Worm (Caenorhabditis elegans) whole organism, late embryonic: ENCODE results near the gene F42A10.6.
A peak's percentile ranks its signal among the peaks of the same experiment; 100 is the strongest.

Experiments used
- C08G9.2 ChIP-seq: sonication (generic microtip); optimal IDR thresholded peaks from 2 replicates; lab custom pipeline; 2016; ENCODE audit warnings: mild to moderate bottlenecking, missing genetic modification characterization, moderate library complexity, missing compliant biosample characterization
- K02D7.2 ChIP-seq: sonication (generic microtip); optimal IDR thresholded peaks from 2 replicates; lab custom pipeline; 2017; ENCODE audit warnings: mild to moderate bottlenecking, missing genetic modification characterization, missing compliant biosample characterization
- T23F11.4 ChIP-seq: fragments of 200-800 bp; sonication (Bioruptor generic); optimal IDR thresholded peaks from 2 replicates; lab custom pipeline; 2018; ENCODE audit warnings: mild to moderate bottlenecking, missing genetic modification characterization, missing compliant biosample characterization
- Y22D7AL.16 ChIP-seq: sonication (generic microtip); optimal IDR thresholded peaks from 2 replicates; lab custom pipeline; 2016; ENCODE audit warnings: missing genetic modification characterization, missing compliant biosample characterization
- ahr-1 ChIP-seq: sonication (generic microtip); optimal IDR thresholded peaks from 2 replicates; lab custom pipeline; 2016; ENCODE audit warnings: missing genetic modification characterization, missing compliant biosample characterization
- ama-1 ChIP-seq: fragments of 150-350 bp; optimal IDR thresholded peaks from 2 replicates; lab custom pipeline; 2014
- ceh-14 ChIP-seq: sonication (generic microtip); optimal IDR thresholded peaks from 2 replicates; lab custom pipeline; 2016; ENCODE audit warnings: missing genotype, missing genetic modification characterization, missing compliant biosample characterization
- ceh-19 ChIP-seq: fragments of 200-800 bp; sonication (Bioruptor generic); optimal IDR thresholded peaks from 2 replicates; lab custom pipeline; 2018; ENCODE audit warnings: mild to moderate bottlenecking, missing genetic modification characterization, missing compliant biosample characterization
- ceh-22 ChIP-seq: sonication (generic microtip); optimal IDR thresholded peaks from 2 replicates; lab custom pipeline; 2017; ENCODE audit warnings: missing biosample characterization, missing genetic modification characterization
- ceh-24 ChIP-seq: sonication (generic microtip); optimal IDR thresholded peaks from 2 replicates; lab custom pipeline; 2016; ENCODE audit warnings: mild to moderate bottlenecking, missing genetic modification characterization, missing compliant biosample characterization
- ceh-30 ChIP-seq: fragments of 150-350 bp; optimal IDR thresholded peaks from 2 replicates; lab custom pipeline; 2014; ENCODE audit warnings: missing biosample characterization, missing genetic modification characterization
- ceh-31 ChIP-seq: sonication (generic microtip); optimal IDR thresholded peaks from 2 replicates; lab custom pipeline; 2016; ENCODE audit warnings: missing genetic modification characterization, missing compliant biosample characterization
- ceh-45 ChIP-seq: fragments of 200-800 bp; sonication (Bioruptor generic); IDR thresholded peaks from 2 replicates; pipeline ENCODE4 v1.3.6; 2022; ENCODE audit warnings: missing genetic modification reagents, missing genetic modification characterization, missing compliant biosample characterization
- ceh-48 ChIP-seq: sonication (generic microtip); optimal IDR thresholded peaks from 2 replicates; lab custom pipeline; 2016; ENCODE audit warnings: missing genetic modification characterization, inconsistent platforms, missing compliant biosample characterization
- ceh-6 ChIP-seq: fragments of 200-800 bp; sonication (Bioruptor generic); optimal IDR thresholded peaks from 2 replicates; lab custom pipeline; 2018; ENCODE audit warnings: mild to moderate bottlenecking, missing genetic modification characterization, missing compliant biosample characterization
- ceh-9 ChIP-seq: sonication (generic microtip); optimal IDR thresholded peaks from 2 replicates; lab custom pipeline; 2016; ENCODE audit warnings: mild to moderate bottlenecking, missing genetic modification characterization, inconsistent platforms, missing compliant biosample characterization
- che-1 ChIP-seq: sonication (generic microtip); optimal IDR thresholded peaks from 2 replicates; lab custom pipeline; 2016; ENCODE audit warnings: mild to moderate bottlenecking, missing genetic modification characterization, missing compliant biosample characterization
- dmd-4 ChIP-seq: sonication (generic microtip); optimal IDR thresholded peaks from 2 replicates; lab custom pipeline; 2016; ENCODE audit warnings: borderline replicate concordance, missing genetic modification characterization, missing compliant biosample characterization
- dve-1 ChIP-seq: sonication (generic microtip); optimal IDR thresholded peaks from 2 replicates; lab custom pipeline; 2017; ENCODE audit warnings: antibody characterized with exemption, mild to moderate bottlenecking, missing genetic modification characterization, missing compliant biosample characterization
- elt-2 ChIP-seq: sonication (generic microtip); optimal IDR thresholded peaks from 2 replicates; lab custom pipeline; 2016; ENCODE audit warnings: missing genetic modification reagents, missing genetic modification characterization, missing compliant biosample characterization
- elt-4 ChIP-seq: sonication (generic microtip); optimal IDR thresholded peaks from 2 replicates; lab custom pipeline; 2016; ENCODE audit warnings: missing genetic modification characterization, missing compliant biosample characterization
- eyg-1 ChIP-seq: sonication (generic microtip); optimal IDR thresholded peaks from 2 replicates; lab custom pipeline; 2016; ENCODE audit warnings: missing genotype, missing genetic modification characterization, missing compliant biosample characterization
- fkh-10 ChIP-seq: fragments of 150-350 bp; optimal IDR thresholded peaks from 2 replicates; lab custom pipeline; 2014; ENCODE audit warnings: missing biosample characterization, missing genetic modification reagents, missing genetic modification characterization
- fkh-6 ChIP-seq: sonication (generic microtip); optimal IDR thresholded peaks from 2 replicates; lab custom pipeline; 2016; ENCODE audit warnings: missing genetic modification characterization, missing compliant biosample characterization
- gmeb-2 ChIP-seq: sonication (generic microtip); optimal IDR thresholded peaks from 2 replicates; lab custom pipeline; 2016; ENCODE audit warnings: missing genetic modification characterization, inconsistent platforms, missing compliant biosample characterization
- hlh-15 ChIP-seq: sonication (generic microtip); optimal IDR thresholded peaks from 2 replicates; lab custom pipeline; 2016; ENCODE audit warnings: missing genetic modification characterization, missing compliant biosample characterization
- hlh-30 ChIP-seq: sonication (generic microtip); optimal IDR thresholded peaks from 2 replicates; lab custom pipeline; 2017; ENCODE audit warnings: antibody characterized with exemption, missing genetic modification characterization, missing compliant biosample characterization; ENCODE audit not compliant: insufficient read depth
- hlh-8 ChIP-seq: sonication (generic microtip); optimal IDR thresholded peaks from 2 replicates; lab custom pipeline; 2016; ENCODE audit warnings: missing genotype, missing genetic modification characterization, missing compliant biosample characterization
- lim-6 ChIP-seq: sonication (generic microtip); optimal IDR thresholded peaks from 2 replicates; lab custom pipeline; 2016; ENCODE audit warnings: missing genetic modification characterization, missing compliant biosample characterization
- lin-11 ChIP-seq: fragments of 200-800 bp; sonication (Bioruptor generic); optimal IDR thresholded peaks from 2 replicates; lab custom pipeline; 2018; ENCODE audit warnings: mild to moderate bottlenecking, missing genetic modification characterization, missing compliant biosample characterization
- madf-2 ChIP-seq: sonication (generic microtip); optimal IDR thresholded peaks from 2 replicates; lab custom pipeline; 2017; ENCODE audit warnings: missing genetic modification characterization, missing compliant biosample characterization
- mec-3 ChIP-seq: sonication (generic microtip); optimal IDR thresholded peaks from 2 replicates; lab custom pipeline; 2016; ENCODE audit warnings: borderline replicate concordance, missing genetic modification characterization, missing compliant biosample characterization
- nhr-11 ChIP-seq: fragments of 150-350 bp; optimal IDR thresholded peaks from 2 replicates; lab custom pipeline; 2014; ENCODE audit warnings: missing biosample characterization, missing genetic modification characterization
- npax-4 ChIP-seq: sonication (generic microtip); optimal IDR thresholded peaks from 2 replicates; lab custom pipeline; 2016; ENCODE audit warnings: missing genetic modification characterization, missing compliant biosample characterization
- pag-3 ChIP-seq: sonication (generic microtip); optimal IDR thresholded peaks from 2 replicates; lab custom pipeline; 2016; ENCODE audit warnings: missing compliant biosample characterization, missing genetic modification characterization, borderline replicate concordance
- pat-9 ChIP-seq: fragments of 200-800 bp; sonication (Bioruptor generic); optimal IDR thresholded peaks from 2 replicates; lab custom pipeline; 2018; ENCODE audit warnings: mild to moderate bottlenecking, missing genetic modification characterization, moderate library complexity, missing compliant biosample characterization
- pax-1 ChIP-seq: fragments of 150-350 bp; optimal IDR thresholded peaks from 2 replicates; lab custom pipeline; 2014; ENCODE audit warnings: missing biosample characterization, missing genetic modification characterization
- pha-2 ChIP-seq: sonication (generic microtip); optimal IDR thresholded peaks from 2 replicates; lab custom pipeline; 2017; ENCODE audit warnings: mild to moderate bottlenecking, missing genetic modification characterization, missing compliant biosample characterization
- pha-4 ChIP-seq: fragments of 150-350 bp; optimal IDR thresholded peaks from 2 replicates; lab custom pipeline; 2018; ENCODE audit warnings: missing biosample characterization, missing genetic modification reagents, missing genetic modification characterization
- pqm-1 ChIP-seq: sonication (generic microtip); optimal IDR thresholded peaks from 2 replicates; lab custom pipeline; 2016; ENCODE audit warnings: missing genetic modification characterization, missing compliant biosample characterization
- pros-1 ChIP-seq: fragments of 150-350 bp; optimal IDR thresholded peaks from 2 replicates; lab custom pipeline; 2014; ENCODE audit warnings: missing biosample characterization, missing genetic modification reagents, missing genetic modification characterization
- ref-2 ChIP-seq: sonication (generic microtip); optimal IDR thresholded peaks from 2 replicates; lab custom pipeline; 2016; ENCODE audit warnings: missing genetic modification characterization, missing compliant biosample characterization
- rnt-1 ChIP-seq: sonication (generic microtip); optimal IDR thresholded peaks from 2 replicates; lab custom pipeline; 2016; ENCODE audit warnings: missing genetic modification characterization, missing compliant biosample characterization
- sdc-2 ChIP-seq: sonication (generic microtip); optimal IDR thresholded peaks from 2 replicates; lab custom pipeline; 2016; ENCODE audit warnings: missing genotype, missing genetic modification characterization, missing compliant biosample characterization
- sox-4 ChIP-seq: sonication (generic microtip); optimal IDR thresholded peaks from 2 replicates; lab custom pipeline; 2017; ENCODE audit warnings: mild to moderate bottlenecking, missing genetic modification characterization, inconsistent platforms, missing compliant biosample characterization
- tbx-2 ChIP-seq: sonication (generic microtip); optimal IDR thresholded peaks from 2 replicates; lab custom pipeline; 2016; ENCODE audit warnings: missing genetic modification characterization, missing compliant biosample characterization
- ttx-3 ChIP-seq: sonication (generic microtip); optimal IDR thresholded peaks from 2 replicates; lab custom pipeline; 2016; ENCODE audit warnings: missing genetic modification reagents, missing genetic modification characterization, missing compliant biosample characterization
- unc-3 ChIP-seq, 2 experiments: fragments of 200-800 bp in 1 of 2; sonication (Bioruptor generic) in 1 of 2; sonication (generic microtip) in 1 of 2; conservative IDR thresholded peaks in 1 of 2; optimal IDR thresholded peaks in 1 of 2; 2 replicates each; pipeline versions ENCODE4 v1.3.6 to Lab custom; 2016 to 2022; ENCODE audit warnings: missing compliant biosample characterization in 2 of 2, missing genetic modification characterization in 2 of 2, missing genetic modification reagents in 1 of 2
- unc-42 ChIP-seq: sonication (generic microtip); optimal IDR thresholded peaks from 2 replicates; lab custom pipeline; 2016; ENCODE audit warnings: missing genotype, missing genetic modification characterization, missing compliant biosample characterization
- unc-55 ChIP-seq: sonication (generic microtip); optimal IDR thresholded peaks from 2 replicates; lab custom pipeline; 2017; ENCODE audit warnings: missing biosample characterization, missing genetic modification reagents, missing genetic modification characterization
- unc-86 ChIP-seq: sonication (generic microtip); optimal IDR thresholded peaks from 2 replicates; lab custom pipeline; 2016; ENCODE audit warnings: missing genetic modification characterization, missing compliant biosample characterization
- zip-5 ChIP-seq: sonication (generic microtip); optimal IDR thresholded peaks from 2 replicates; lab custom pipeline; 2016; ENCODE audit warnings: missing genetic modification characterization, missing compliant biosample characterization
- ztf-16 ChIP-seq: sonication (generic microtip); optimal IDR thresholded peaks from 2 replicates; lab custom pipeline; 2017; ENCODE audit warnings: missing genetic modification characterization, missing compliant biosample characterization

Gene F42A10.6

ce11 chrIII:6138457-6138856 is 38.2 kb downstream of the F42A10.6 start (continued):
- TF ChIP-seq pag-3 (tag; lab: Kevin White, UChicago) (no peak), T23F11.4 (GFP tag; lab: Kevin White, UChicago) (no peak), ceh-14 (no peak), ceh-48 (tag; lab: Kevin White, UChicago) (no peak), ref-2 (tag; lab: Kevin White, UChicago) (no peak), unc-3 (GFP tag; conservative IDR thresholded peaks at IDR 0.05; lab: Robert Waterston, UW) (no peak), unc-3 (tag; optimal IDR thresholded peaks at IDR 0.05; lab: Kevin White, UChicago) (no peak), elt-4 (tag; lab: Kevin White, UChicago) (no peak), dmd-4 (tag; lab: Kevin White, UChicago) (no peak), nhr-11 (tag; lab: Kevin White, UChicago) (no peak), dve-1 (tag; lab: Kevin White, UChicago) (no peak), ahr-1 (tag; lab: Kevin White, UChicago) (no peak), K02D7.2 (tag; lab: Kevin White, UChicago) (no peak), pha-4 (tag; lab: Kevin White, UChicago) (no peak), unc-55 (GFP tag; lab: Kevin White, UChicago) (peak; percentile 36), pqm-1 (tag; lab: Kevin White, UChicago) (no peak), madf-2 (tag; lab: Kevin White, UChicago) (no peak), ceh-19 (GFP tag; lab: Kevin White, UChicago) (peak; percentile 48), elt-2 (tag; lab: Kevin White, UChicago) (no peak), C08G9.2 (peak; percentile 32), ztf-16 (tag; lab: Kevin White, UChicago) (no peak), ceh-45 (GFP tag; lab: Robert Waterston, UW) (no peak), sox-4 (tag; lab: Kevin White, UChicago) (peak; percentile 41), Y22D7AL.16 (tag; lab: Kevin White, UChicago) (no peak), sdc-2 (peak; percentile 28), pat-9 (tag; lab: Kevin White, UChicago) (peak; percentile 35), unc-86 (tag; lab: Kevin White, UChicago) (no peak), eyg-1 (tag; lab: Kevin White, UChicago) (no peak), pax-1 (tag; lab: Kevin White, UChicago) (no peak), ceh-22 (tag; lab: Kevin White, UChicago) (no peak), pha-2 (tag; lab: Kevin White, UChicago) (no peak), fkh-10 (GFP tag; lab: Kevin White, UChicago) (no peak), lim-6 (tag; lab: Kevin White, UChicago) (no peak), ceh-9 (tag; lab: Kevin White, UChicago) (no peak), pros-1 (tag; lab: Kevin White, UChicago) (no peak), gmeb-2 (tag; lab: Kevin White, UChicago) (no peak), hlh-15 (tag; lab: Kevin White, UChicago) (no peak), unc-42 (tag; lab: Kevin White, UChicago) (no peak), hlh-8 (tag; lab: Kevin White, UChicago) (no peak), ceh-31 (tag; lab: Kevin White, UChicago) (peak; percentile 40), ceh-6 (GFP tag; lab: Kevin White, UChicago) (no peak), ama-1 (lab: Kevin White, UChicago) (no peak), mec-3 (tag; lab: Kevin White, UChicago) (no peak), hlh-30 (tag; lab: Kevin White, UChicago) (no peak), fkh-6 (tag; lab: Kevin White, UChicago) (no peak), lin-11 (tag; lab: Kevin White, UChicago) (no peak), tbx-2 (tag; lab: Kevin White, UChicago) (peak; percentile 73), npax-4 (no peak), ceh-30 (tag; lab: Kevin White, UChicago) (no peak), ceh-24 (tag; lab: Kevin White, UChicago) (no peak), ttx-3 (no peak), che-1 (tag; lab: Kevin White, UChicago) (no peak), zip-5 (tag; lab: Kevin White, UChicago) (no peak), rnt-1 (tag; lab: Kevin White, UChicago) (peak; percentile 49)
